Worm (Caenorhabditis elegans) whole organism, L4 larva: ENCODE measurements around the gene med-1.

ENCODE experiments used
- F49E8.2 ChIP-seq: sonication (generic microtip); optimal IDR thresholded peaks from 2 replicates; lab custom pipeline; 2016; ENCODE audit warnings: missing compliant biosample characterization, mild to moderate bottlenecking, missing genetic modification characterization, borderline replicate concordance
- ama-1 ChIP-seq: fragments of 150-350 bp; optimal IDR thresholded peaks from 2 replicates; lab custom pipeline; 2014; ENCODE audit warnings: inconsistent platforms, mixed read lengths
- mdl-1 ChIP-seq, 2 experiments: fragments of 150-350 bp in 1 of 2; sonication (generic microtip) in 1 of 2; optimal IDR thresholded peaks; 2 replicates each; lab custom pipeline; 2014 to 2017; ENCODE audit warnings: missing biosample characterization in 2 of 2, missing genetic modification characterization in 2 of 2
- nhr-11 ChIP-seq: fragments of 150-350 bp; optimal IDR thresholded peaks from 2 replicates; lab custom pipeline; 2014; ENCODE audit warnings: missing biosample characterization, missing genetic modification characterization
- nhr-28 ChIP-seq: fragments of 150-350 bp; optimal IDR thresholded peaks from 2 replicates; lab custom pipeline; 2014; ENCODE audit warnings: missing biosample characterization, missing genetic modification characterization
- nhr-48 ChIP-seq: sonication (generic microtip); optimal IDR thresholded peaks from 2 replicates; lab custom pipeline; 2016; ENCODE audit warnings: mild to moderate bottlenecking, missing genetic modification characterization, missing compliant biosample characterization
- pha-4 ChIP-seq, 2 experiments: fragments of 150-350 bp in 1 of 2; fragments of 200-800 bp in 1 of 2; sonication (Bioruptor generic) in 1 of 2; IDR thresholded peaks in 1 of 2; optimal IDR thresholded peaks in 1 of 2; 2 replicates each; pipeline versions ENCODE4 v1.3.6 to Lab custom; 2014 to 2022; ENCODE audit warnings: missing genetic modification characterization in 2 of 2, missing genetic modification reagents in 2 of 2, missing biosample characterization in 1 of 2, missing compliant biosample characterization in 1 of 2
- skn-1 ChIP-seq: fragments of 150-350 bp; optimal IDR thresholded peaks from 2 replicates; lab custom pipeline; 2014; ENCODE audit warnings: missing biosample characterization, missing genetic modification characterization
- snpc-1.2 ChIP-seq: fragments of 200-800 bp; sonication (Bioruptor generic); IDR thresholded peaks from 2 replicates; pipeline ENCODE4 v1.3.6; 2022; ENCODE audit warnings: missing genetic modification reagents, missing genetic modification characterization, missing compliant biosample characterization

DNA sequence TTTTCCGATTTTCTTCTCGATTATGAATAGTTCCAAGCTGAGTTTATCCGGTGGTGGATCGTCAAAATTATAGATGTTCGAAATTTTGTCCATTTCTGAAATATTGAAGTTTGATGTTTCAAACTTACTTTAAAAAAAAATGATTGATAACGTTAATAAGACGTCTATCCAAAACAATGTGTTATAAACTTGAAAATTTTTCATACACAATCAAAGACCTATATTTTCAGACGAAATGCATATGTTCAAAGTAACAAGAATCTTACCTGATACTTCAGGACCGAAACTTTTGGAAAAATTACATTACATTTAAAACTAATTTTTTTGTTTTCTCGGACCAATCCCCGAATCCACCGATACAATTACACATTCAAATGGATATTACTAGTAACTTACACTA is 39.0 kb upstream of the med-1 start, which contains the start of gene nekl-3:
- no peak for TF ChIP-seq nhr-28 (tag; lab: Kevin White, UChicago)
- no peak for TF ChIP-seq skn-1
- TF ChIP-seq nhr-48 = no peak
- TF ChIP-seq F49E8.2 = no peak
- no peak for TF ChIP-seq ama-1 (lab: Kevin White, UChicago)
- TF ChIP-seq pha-4 (GFP tag; IDR thresholded peaks at IDR 0.05; lab: Robert Waterston, UW) = no peak
- no peak for TF ChIP-seq pha-4 (tag; optimal IDR thresholded peaks at IDR 0.05; lab: Kevin White, UChicago)
- no peak for TF ChIP-seq snpc-1.2 (GFP tag; lab: Robert Waterston, UW)
- no peak for TF ChIP-seq mdl-1 (tag; optimal IDR thresholded peaks at IDR 0.05; lab: Kevin White, UChicago)
- no peak for TF ChIP-seq nhr-11 (tag; lab: Kevin White, UChicago)
